Worm (Caenorhabditis elegans): Measurements from ENCODE around the gene F56H9.2.

DNA sequence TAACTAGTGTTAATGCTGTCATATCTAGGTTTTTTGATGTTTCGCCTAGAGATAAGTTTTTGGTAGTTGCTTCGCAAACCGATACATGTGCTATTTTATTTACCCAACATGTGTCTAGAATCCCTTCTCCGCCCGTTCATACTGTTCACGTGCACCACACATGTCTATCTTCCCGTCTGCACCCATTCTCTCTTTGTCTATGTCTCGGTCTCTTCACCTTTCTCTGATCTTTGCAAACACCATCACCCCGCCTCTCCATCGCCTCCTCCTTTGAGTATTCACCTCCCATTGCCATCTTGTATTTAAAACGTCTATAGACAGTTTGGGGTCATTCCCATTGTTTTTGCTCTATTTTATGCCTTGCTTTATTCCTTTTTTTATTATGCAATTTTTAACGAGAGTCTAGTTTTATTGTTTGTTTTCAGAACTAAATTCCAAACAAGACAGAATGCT lies at the start of gene F56H9.2:
- TF ChIP-seq unc-39 (tag; optimal IDR thresholded peaks at IDR 0.05): no peak
- no peak for TF ChIP-seq ceh-82 (tag; optimal IDR thresholded peaks at IDR 0.05)
- no peak for TF ChIP-seq elt-1 (tag; optimal IDR thresholded peaks at IDR 0.05)
- TF ChIP-seq elt-3 (tag; optimal IDR thresholded peaks at IDR 0.05): no peak
- no peak for TF ChIP-seq nhr-77 (tag; optimal IDR thresholded peaks at IDR 0.05)
